Worm (Caenorhabditis elegans): ENCODE measurements around the gene twk-43.

twk-43 gene

ce11 chrV:13335883-13336419 is 10.1 kb upstream of the twk-43 start, which contains the start of gene C50B6.9:
C50B6.9 (plus strand) TSS chrV:13336369.
- TF ChIP-seq nhr-120 (GFP tag; IDR thresholded peaks at IDR 0.05) (no peak), snpc-1.1 (tag; optimal IDR thresholded peaks at IDR 0.05; ENCODE audit: insufficient read depth) (no peak), egl-44 (GFP tag; IDR thresholded peaks at IDR 0.05) (no peak), F37B4.10 (GFP tag; IDR thresholded peaks at IDR 0.05) (no peak), lin-40 (tag; optimal IDR thresholded peaks at IDR 0.05) (no peak), repo-1 (tag; optimal IDR thresholded peaks at IDR 0.05) (no peak), T26A5.8 (tag; optimal IDR thresholded peaks at IDR 0.05) (no peak)

ce11 chrV:13338037-13338436 is 8.0 kb upstream of the twk-43 start:
- TF ChIP-seq nfyb-1 (GFP tag; IDR thresholded peaks at IDR 0.05) (no peak), zim-3 (tag; optimal IDR thresholded peaks at IDR 0.05) (no peak), ceh-91 (GFP tag; IDR thresholded peaks at IDR 0.05) (no peak), bed-2 (GFP tag; IDR thresholded peaks at IDR 0.05) (no peak), ztf-22 (GFP tag; optimal IDR thresholded peaks at IDR 0.05) (no peak), him-1 (tag; optimal IDR thresholded peaks at IDR 0.05) (no peak), efl-1 (GFP tag; optimal IDR thresholded peaks at IDR 0.05) (no peak), let-607 (tag; optimal IDR thresholded peaks at IDR 0.05) (no peak), K12H6.12 (tag; optimal IDR thresholded peaks at IDR 0.05) (no peak)

ce11 chrV:13339633-13340290 is 6.3 kb upstream of the twk-43 start, which contains the start of the genes str-4 and lgc-48:
str-4 (minus strand) TSS chrV:13339733.
lgc-48 (plus strand) TSS chrV:13340240.
- TF ChIP-seq rpc-1 (optimal IDR thresholded peaks at IDR 0.05), result no peak
- no peak for TF ChIP-seq rpc-1 (tag; optimal IDR thresholded peaks at IDR 0.05)
- no peak for TF ChIP-seq dpff-1 (tag; optimal IDR thresholded peaks at IDR 0.05)
- TF ChIP-seq hlh-26 (GFP tag; conservative IDR thresholded peaks at IDR 0.05), result no peak
- no peak for TF ChIP-seq rcor-1 (GFP tag; IDR thresholded peaks at IDR 0.05)
- no peak for TF ChIP-seq ZK185.1 (tag; optimal IDR thresholded peaks at IDR 0.05; ENCODE audit: poor library complexity, severe bottlenecking)
- no peak for TF ChIP-seq hsf-1 (GFP tag; IDR thresholded peaks at IDR 0.05)
- no peak for TF ChIP-seq ztf-26 (tag; optimal IDR thresholded peaks at IDR 0.05)
- TF ChIP-seq K12H6.12 (tag; optimal IDR thresholded peaks at IDR 0.05), result no peak
- no peak for TF ChIP-seq cebp-2 (GFP tag; IDR thresholded peaks at IDR 0.05)
- TF ChIP-seq dpl-1 (GFP tag; optimal IDR thresholded peaks at IDR 0.05), result no peak
- no peak for TF ChIP-seq zfh-2 (GFP tag; conservative IDR thresholded peaks at IDR 0.05)
- no peak for TF ChIP-seq sptf-2 (GFP tag; optimal IDR thresholded peaks at IDR 0.05)
- TF ChIP-seq unc-130 (GFP tag; optimal IDR thresholded peaks at IDR 0.05), result no peak
- no peak for TF ChIP-seq B0019.2 (GFP tag; conservative IDR thresholded peaks at IDR 0.05)
- no peak for TF ChIP-seq lag-1 (GFP tag; IDR thresholded peaks at IDR 0.05)
- no peak for TF ChIP-seq tbx-9 (tag; optimal IDR thresholded peaks at IDR 0.05; ENCODE audit: borderline replicate concordance)
- no peak for TF ChIP-seq ceh-100 (GFP tag; IDR thresholded peaks at IDR 0.05)

- TF ChIP-seq F10E7.11 (tag; optimal IDR thresholded peaks at IDR 0.05), result no peak
- no peak for TF ChIP-seq sptf-2 (GFP tag; optimal IDR thresholded peaks at IDR 0.05)
- TF ChIP-seq madf-6 (GFP tag; IDR thresholded peaks at IDR 0.05), result no peak
- TF ChIP-seq lsy-27 (tag; optimal IDR thresholded peaks at IDR 0.05; ENCODE audit: borderline replicate concordance, insufficient read depth), result no peak
- no peak for TF ChIP-seq nhr-27 (tag; optimal IDR thresholded peaks at IDR 0.05)
- no peak for TF ChIP-seq rec-8 (tag; optimal IDR thresholded peaks at IDR 0.05)
- TF ChIP-seq sea-2 (GFP tag; IDR thresholded peaks at IDR 0.05), result no peak
- no peak for TF ChIP-seq chd-7 (tag; optimal IDR thresholded peaks at IDR 0.05)
- no peak for TF ChIP-seq mcd-1 (GFP tag; IDR thresholded peaks at IDR 0.05)
- no peak for TF ChIP-seq B0019.2 (GFP tag; conservative IDR thresholded peaks at IDR 0.05)
- no peak for TF ChIP-seq madf-8 (GFP tag; conservative IDR thresholded peaks at IDR 0.05)
- TF ChIP-seq ceh-91 (GFP tag; IDR thresholded peaks at IDR 0.05), result no peak
- no peak for TF ChIP-seq hlh-12 (tag; optimal IDR thresholded peaks at IDR 0.05)
- TF ChIP-seq snpc-1.3 (tag; optimal IDR thresholded peaks at IDR 0.05; ENCODE audit: insufficient read depth), result no peak
- no peak for TF ChIP-seq rcor-1 (GFP tag; IDR thresholded peaks at IDR 0.05)
- no peak for TF ChIP-seq dpl-1 (GFP tag; optimal IDR thresholded peaks at IDR 0.05)
Measured at ce11 chrV:13342235-13342634, 3.8 kb upstream of the twk-43 start.

Measured in whole organism, young adult.